Fruit fly (Drosophila melanogaster) whole organism, wandering third instar larva: Measurements from ENCODE around the gene CG6293.

Experiments used
- Abd-B ChIP-seq: fragments of >200 bp; optimal IDR thresholded peaks from 2 replicates; lab custom pipeline; 2017; ENCODE audit warnings: missing biosample characterization, missing genetic modification characterization
- CG32264 ChIP-seq: fragments of 200-800 bp; sonication (Bioruptor generic); optimal IDR thresholded peaks from 2 replicates; lab custom pipeline; 2016; ENCODE audit warnings: missing biosample characterization, missing genetic modification characterization
- CG9705 ChIP-seq: fragments of 200-800 bp; sonication (Bioruptor generic); optimal IDR thresholded peaks from 2 replicates; lab custom pipeline; 2018; ENCODE audit warnings: missing biosample characterization, mild to moderate bottlenecking, missing genetic modification characterization
- CrebA ChIP-seq: fragments of 200-800 bp; sonication (Bioruptor generic); optimal IDR thresholded peaks from 2 replicates; lab custom pipeline; 2016; ENCODE audit warnings: missing biosample characterization, mild to moderate bottlenecking, missing genetic modification characterization, borderline replicate concordance
- Dfd ChIP-seq: fragments of >200 bp; optimal IDR thresholded peaks from 2 replicates; lab custom pipeline; 2017; ENCODE audit warnings: missing biosample characterization, missing genetic modification characterization
- Dif ChIP-seq: fragments of 200-275, 200-300 bp; sonication (Bioruptor generic); optimal IDR thresholded peaks from 2 replicates; lab custom pipeline; 2018; ENCODE audit warnings: missing biosample characterization, missing genetic modification characterization; ENCODE audit not compliant: partially characterized antibody
- GATAd ChIP-seq: sonication (Bioruptor generic); optimal IDR thresholded peaks from 2 replicates; lab custom pipeline; 2016; ENCODE audit warnings: missing biosample characterization, missing genetic modification characterization
- HLH106 ChIP-seq: fragments of 200-800 bp; optimal IDR thresholded peaks from 3 replicates; lab custom pipeline; 2019; ENCODE audit warnings: missing biosample characterization, mild to moderate bottlenecking, missing genetic modification characterization, moderate library complexity
- Hnf4 ChIP-seq: fragments of 200-800 bp; sonication (Bioruptor generic); optimal IDR thresholded peaks from 2 replicates; lab custom pipeline; 2016; ENCODE audit warnings: missing biosample characterization, mild to moderate bottlenecking, missing genetic modification characterization
- Hr78 ChIP-seq: fragments of >200 bp; optimal IDR thresholded peaks from 2 replicates; lab custom pipeline; 2017; ENCODE audit warnings: missing biosample characterization, missing genetic modification characterization
- Hr83 ChIP-seq: fragments of 200-300 bp; sonication (Bioruptor generic); optimal IDR thresholded peaks from 2 replicates; lab custom pipeline; 2016; ENCODE audit warnings: missing biosample characterization, mild to moderate bottlenecking, missing genetic modification characterization, moderate library complexity; ENCODE audit not compliant: poor library complexity, severe bottlenecking
- Jra ChIP-seq: sonication (Bioruptor generic); optimal IDR thresholded peaks from 2 replicates; lab custom pipeline; 2016; ENCODE audit warnings: missing biosample characterization, missing genetic modification characterization
- Mio ChIP-seq: sonication (Bioruptor generic); optimal IDR thresholded peaks from 2 replicates; lab custom pipeline; 2016; ENCODE audit warnings: missing biosample characterization, missing genetic modification characterization
- Myc ChIP-seq: fragments of >200 bp; optimal IDR thresholded peaks from 2 replicates; lab custom pipeline; 2017
- N ChIP-seq: fragments of >200 bp; optimal IDR thresholded peaks from 2 replicates; lab custom pipeline; 2018; ENCODE audit warnings: missing biosample characterization, missing external identifiers, missing genetic modification characterization
- OdsH ChIP-seq: fragments of 200-800 bp; sonication (Bioruptor generic); optimal IDR thresholded peaks from 2 replicates; lab custom pipeline; 2016; ENCODE audit warnings: missing biosample characterization, mild to moderate bottlenecking, missing genetic modification characterization
- Rel ChIP-seq, 2 experiments: fragments of 200-800 bp; sonication (Bioruptor generic) in 1 of 2; optimal IDR thresholded peaks; 2 replicates in 1 of 2; 3 replicates in 1 of 2; lab custom pipeline; 2016 to 2019; ENCODE audit warnings: mild to moderate bottlenecking in 2 of 2, missing biosample characterization in 2 of 2, missing genetic modification characterization in 2 of 2, moderate library complexity in 1 of 2
- Sp1 ChIP-seq: fragments of 200-800 bp; sonication (Bioruptor generic); optimal IDR thresholded peaks from 3 replicates; lab custom pipeline; 2019; ENCODE audit warnings: missing biosample characterization, mild to moderate bottlenecking, missing genetic modification characterization, moderate library complexity
- Vsx2 ChIP-seq: fragments of 200-300, 225-300 bp; sonication (Bioruptor generic); optimal IDR thresholded peaks from 2 replicates; lab custom pipeline; 2018; ENCODE audit warnings: missing biosample characterization, missing genetic modification characterization; ENCODE audit not compliant: partially characterized antibody
- br ChIP-seq: fragments of 200-800 bp; sonication (Bioruptor generic); optimal IDR thresholded peaks from 2 replicates; lab custom pipeline; 2016; ENCODE audit warnings: missing biosample characterization, missing genetic modification characterization
- brk ChIP-seq: fragments of 200-800 bp; sonication (Bioruptor generic); optimal IDR thresholded peaks from 2 replicates; lab custom pipeline; 2016; ENCODE audit warnings: missing biosample characterization, mild to moderate bottlenecking, missing genetic modification characterization
- dl ChIP-seq, 2 experiments: fragments of 175-275, 200-275 bp in 1 of 2; fragments of 200-275 bp in 1 of 2; sonication (Bioruptor generic); optimal IDR thresholded peaks; lab custom pipeline; 2018; ENCODE audit warnings: mild to moderate bottlenecking in 2 of 2, missing biosample characterization in 2 of 2, missing genetic modification characterization in 2 of 2, moderate library complexity in 2 of 2; ENCODE audit not compliant: partially characterized antibody in 2 of 2, insufficient read depth in 1 of 2
- dmrt93B ChIP-seq: fragments of 200-800 bp; sonication (Bioruptor generic); optimal IDR thresholded peaks from 2 replicates; lab custom pipeline; 2018; ENCODE audit warnings: missing biosample characterization, mild to moderate bottlenecking, missing genetic modification characterization
- dsf ChIP-seq: sonication (Bioruptor generic); optimal IDR thresholded peaks from 2 replicates; lab custom pipeline; 2016; ENCODE audit warnings: missing biosample characterization, missing genetic modification characterization, borderline replicate concordance
- ey ChIP-seq: fragments of 200-800 bp; sonication (Bioruptor generic); optimal IDR thresholded peaks from 2 replicates; lab custom pipeline; 2016; ENCODE audit warnings: missing biosample characterization, missing genetic modification characterization
- foxo ChIP-seq, 2 experiments: fragments of 200-800 bp; sonication (Bioruptor generic); optimal IDR thresholded peaks; 2 replicates in 1 of 2; 3 replicates in 1 of 2; lab custom pipeline; 2016 to 2017; ENCODE audit warnings: missing biosample characterization in 2 of 2, missing genetic modification characterization in 2 of 2
- fru ChIP-seq: fragments of 200-800 bp; sonication (Bioruptor generic); optimal IDR thresholded peaks from 3 replicates; lab custom pipeline; 2016; ENCODE audit warnings: missing biosample characterization, mild to moderate bottlenecking, missing genetic modification characterization
- h ChIP-seq: fragments of 200-800 bp; sonication (Bioruptor generic); optimal IDR thresholded peaks from 3 replicates; lab custom pipeline; 2016; ENCODE audit warnings: missing biosample characterization, mild to moderate bottlenecking, missing genetic modification characterization
- jim ChIP-seq: fragments of 175-275, 200-325 bp; sonication (Bioruptor generic); optimal IDR thresholded peaks from 2 replicates; lab custom pipeline; 2016; ENCODE audit warnings: missing biosample characterization, mild to moderate bottlenecking, missing genetic modification characterization
- lola ChIP-seq: fragments of >200 bp; optimal IDR thresholded peaks from 2 replicates; lab custom pipeline; 2017; ENCODE audit warnings: missing biosample characterization, missing genetic modification characterization
- pan ChIP-seq: fragments of >200 bp; optimal IDR thresholded peaks from 2 replicates; lab custom pipeline; 2017
- psq ChIP-seq: fragments of 200-800 bp; sonication (Bioruptor generic); optimal IDR thresholded peaks from 3 replicates; lab custom pipeline; 2017; ENCODE audit warnings: missing biosample characterization, mild to moderate bottlenecking, missing genetic modification characterization, moderate library complexity
- rgr ChIP-seq: fragments of 200-800 bp; sonication (Bioruptor generic); optimal IDR thresholded peaks from 3 replicates; lab custom pipeline; 2016; ENCODE audit warnings: missing biosample characterization, mild to moderate bottlenecking, missing genetic modification characterization
- sage ChIP-seq: fragments of 200-800 bp; sonication (Bioruptor generic); optimal IDR thresholded peaks from 2 replicates; lab custom pipeline; 2016; ENCODE audit warnings: missing biosample characterization, mild to moderate bottlenecking, missing genetic modification characterization
- sv ChIP-seq: fragments of 200-800 bp; sonication (Bioruptor generic); optimal IDR thresholded peaks from 3 replicates; lab custom pipeline; 2016; ENCODE audit warnings: missing biosample characterization, missing genetic modification characterization
- tai ChIP-seq: sonication (Bioruptor generic); optimal IDR thresholded peaks from 2 replicates; lab custom pipeline; 2016; ENCODE audit warnings: missing biosample characterization, missing genetic modification characterization
- usp ChIP-seq: fragments of >200 bp; optimal IDR thresholded peaks from 2 replicates; lab custom pipeline; 2017; ENCODE audit warnings: missing biosample characterization, missing genetic modification characterization
- woc ChIP-seq: sonication (Bioruptor generic); optimal IDR thresholded peaks from 2 replicates; lab custom pipeline; 2016; ENCODE audit warnings: missing biosample characterization, mild to moderate bottlenecking, missing genetic modification characterization

The CG6293 gene

dm6 chr3R:10261800-10262199 lies 49.6 kb downstream of the CG6293 start, which contains the start of the genes Sirt6 and pont:
Gene Sirt6, minus strand, starts transcription at chr3R:10261849.
Gene pont, plus strand, starts transcription at chr3R:10262123.
- TF ChIP-seq Vsx2 (GFP tag; lab: Kevin White, UChicago): no peak
- TF ChIP-seq N (GFP tag; lab: Kevin White, UChicago): no peak
- no peak for TF ChIP-seq Mio
- peak; percentile 78 for TF ChIP-seq brk (GFP tag; lab: Kevin White, UChicago)
- TF ChIP-seq br: peak; percentile 62
- TF ChIP-seq Sp1 (GFP tag; lab: Kevin White, UChicago): peak; percentile 97
- TF ChIP-seq jim (GFP tag; lab: Kevin White, UChicago): no peak
- TF ChIP-seq Dif (GFP tag; lab: Kevin White, UChicago): no peak
- TF ChIP-seq usp (GFP tag; lab: Kevin White, UChicago): no peak
- TF ChIP-seq Rel (GFP tag; optimal IDR thresholded peaks at IDR 0.05; lab: Kevin White, UChicago): no peak
- TF ChIP-seq Rel (tag; optimal IDR thresholded peaks at IDR 0.05; lab: Kevin White, UChicago): peak; percentile 61
- TF ChIP-seq foxo (GFP tag; optimal IDR thresholded peaks at IDR 0.05; lab: Kevin White, UChicago): peak in 1 of 2 experiments; percentile 95
- TF ChIP-seq Hr83 (GFP tag; lab: Kevin White, UChicago): no peak
- peak; percentile 90 for TF ChIP-seq psq (GFP tag; lab: Kevin White, UChicago)
- TF ChIP-seq CG32264: no peak
- TF ChIP-seq pan: no peak
- peak; percentile 90 for TF ChIP-seq OdsH (GFP tag; lab: Kevin White, UChicago)
- peak; percentile 65 for TF ChIP-seq sage
- TF ChIP-seq h (GFP tag; lab: Kevin White, UChicago): peak; percentile 86
- TF ChIP-seq sv (GFP tag; lab: Kevin White, UChicago): peak; percentile 78
- TF ChIP-seq Dfd: peak; percentile 90
- no peak for TF ChIP-seq dl (GFP tag; optimal IDR thresholded peaks at IDR 0.05; lab: Kevin White, UChicago; ENCODE audit: insufficient read depth in 1 of 2, partially characterized antibody in 2 of 2)
- TF ChIP-seq tai (GFP tag; lab: Kevin White, UChicago): no peak
- TF ChIP-seq fru (GFP tag; lab: Kevin White, UChicago): peak; percentile 84
- peak; percentile 77 for TF ChIP-seq Hnf4 (GFP tag; lab: Kevin White, UChicago)
- TF ChIP-seq woc (GFP tag; lab: Kevin White, UChicago): peak; percentile 61
- TF ChIP-seq dsf (GFP tag; lab: Kevin White, UChicago): peak; percentile 69
- peak; percentile 91 for TF ChIP-seq dmrt93B (GFP tag; lab: Kevin White, UChicago)
- peak; percentile 45 for TF ChIP-seq GATAd
- peak; percentile 40 for TF ChIP-seq Myc (lab: Kevin White, UChicago)
- peak; percentile 89 for TF ChIP-seq rgr
- TF ChIP-seq Abd-B (GFP tag; lab: Kevin White, UChicago): no peak
- peak; percentile 67 for TF ChIP-seq CG9705 (GFP tag; lab: Kevin White, UChicago)
- TF ChIP-seq ey: peak; percentile 63
- TF ChIP-seq HLH106: peak; percentile 96
- peak; percentile 41 for TF ChIP-seq Jra (GFP tag; lab: Kevin White, UChicago)
- no peak for TF ChIP-seq CrebA (GFP tag; lab: Kevin White, UChicago)
- no peak for TF ChIP-seq lola (GFP tag; lab: Kevin White, UChicago)
- TF ChIP-seq Hr78 (GFP tag; lab: Kevin White, UChicago): no peak
